Fruit fly (Drosophila melanogaster) whole organism, embryonic: ENCODE measurements around the gene CG11596.

Source experiments
- Antp ChIP-seq: fragments of 200-800 bp; sonication (Bioruptor generic); optimal IDR thresholded peaks from 3 replicates; lab custom pipeline; 2016; ENCODE audit warnings: missing biosample characterization, missing genetic modification characterization
- B-H1 ChIP-seq: fragments of 200-800 bp; sonication (Bioruptor generic); IDR thresholded peaks from 3 replicates; pipeline ENCODE4 v1.3.6; 2022; ENCODE audit warnings: missing biosample characterization, missing genetic modification characterization
- CG11696 ChIP-seq: fragments of 200-800 bp; sonication (Bioruptor generic); IDR thresholded peaks from 2 replicates; pipeline ENCODE4 v1.3.6; 2022; ENCODE audit warnings: missing biosample characterization, missing genetic modification characterization
- CG12155 ChIP-seq: fragments of 200-800 bp; sonication (Bioruptor generic); optimal IDR thresholded peaks from 3 replicates; lab custom pipeline; 2016; ENCODE audit warnings: missing biosample characterization, missing genetic modification characterization
- CG12219 ChIP-seq: fragments of 200-800 bp; sonication (Bioruptor generic); optimal IDR thresholded peaks from 3 replicates; lab custom pipeline; 2018; ENCODE audit warnings: missing biosample characterization, mild to moderate bottlenecking, missing genetic modification characterization
- CG12769 ChIP-seq: fragments of 200-800 bp; sonication (Bioruptor generic); optimal IDR thresholded peaks from 2 replicates; lab custom pipeline; 2019; ENCODE audit warnings: missing biosample characterization, mild to moderate bottlenecking, missing genetic modification characterization, moderate library complexity
- CG13775 ChIP-seq: fragments of 200-800 bp; sonication (Bioruptor generic); optimal IDR thresholded peaks from 3 replicates; lab custom pipeline; 2017; ENCODE audit warnings: missing biosample characterization, mild to moderate bottlenecking, missing genetic modification characterization
- CG1602 ChIP-seq: fragments of 200-800 bp; sonication (Bioruptor generic); optimal IDR thresholded peaks from 3 replicates; lab custom pipeline; 2016; ENCODE audit warnings: missing biosample characterization, missing genetic modification characterization
- CG16813 ChIP-seq: fragments of 200-800 bp; sonication (Bioruptor generic); IDR thresholded peaks from 3 replicates; pipeline ENCODE4 v1.3.6; 2022; ENCODE audit warnings: missing biosample characterization, missing genetic modification characterization; ENCODE audit not compliant: partially characterized antibody
- CG17186 ChIP-seq: fragments of 200-800 bp; sonication (Bioruptor generic); optimal IDR thresholded peaks from 3 replicates; lab custom pipeline; 2017; ENCODE audit warnings: missing biosample characterization, missing genetic modification reagents, missing genetic modification characterization
- CG17612 ChIP-seq: fragments of 200-800 bp; sonication (Bioruptor generic); IDR thresholded peaks from 2 replicates; pipeline ENCODE4 v1.3.6; 2022; ENCODE audit warnings: missing biosample characterization, missing genetic modification characterization
- CG18011 ChIP-seq: fragments of 200-800 bp; sonication (Bioruptor generic); optimal IDR thresholded peaks from 2 replicates; lab custom pipeline; 2017; ENCODE audit warnings: missing biosample characterization, missing genetic modification characterization, mild to moderate bottlenecking, moderate library complexity, missing genotype
- CG2889 ChIP-seq: fragments of 200-800 bp; sonication (Bioruptor generic); IDR thresholded peaks from 3 replicates; pipeline ENCODE4 v1.3.6; 2022; ENCODE audit warnings: missing biosample characterization, missing genetic modification characterization
- CG3726 ChIP-seq: fragments of 200-800 bp; sonication (Bioruptor generic); IDR thresholded peaks from 3 replicates; pipeline ENCODE4, ENCODE4 v1.3.6; 2022; ENCODE audit warnings: missing biosample characterization, missing genetic modification characterization
- CG4730 ChIP-seq: fragments of 200-800 bp; sonication (Bioruptor generic); IDR thresholded peaks from 2 replicates; pipeline ENCODE4 v1.3.6; 2022; ENCODE audit warnings: missing biosample characterization, missing genetic modification characterization
- CG6654 ChIP-seq: fragments of 200-800 bp; sonication (Bioruptor generic); optimal IDR thresholded peaks from 2 replicates; lab custom pipeline; 2017; ENCODE audit warnings: missing biosample characterization, mild to moderate bottlenecking, missing genetic modification characterization
- CG8281 ChIP-seq: fragments of 200-800 bp; sonication (Bioruptor generic); optimal IDR thresholded peaks from 2 replicates; lab custom pipeline; 2018; ENCODE audit warnings: missing biosample characterization, mild to moderate bottlenecking, missing genetic modification characterization, moderate library complexity
- CG8388 ChIP-seq: fragments of 200-800 bp; sonication (Bioruptor generic); optimal IDR thresholded peaks from 2 replicates; lab custom pipeline; 2019; ENCODE audit warnings: missing biosample characterization, mild to moderate bottlenecking, missing genetic modification characterization, moderate library complexity
- CG9876 ChIP-seq: fragments of 200-800 bp; sonication (Bioruptor generic); optimal IDR thresholded peaks from 2 replicates; lab custom pipeline; 2016; ENCODE audit warnings: missing biosample characterization, missing genetic modification characterization
- Dbx ChIP-seq: fragments of 200-800 bp; sonication (Bioruptor generic); IDR thresholded peaks from 3 replicates; pipeline ENCODE4 v1.3.6; 2022; ENCODE audit warnings: missing biosample characterization, missing genetic modification characterization
- Dek ChIP-seq: fragments of 200-800 bp; sonication (Bioruptor generic); optimal IDR thresholded peaks from 3 replicates; lab custom pipeline; 2019; ENCODE audit warnings: missing biosample characterization, mild to moderate bottlenecking, missing genetic modification characterization, moderate library complexity
- Dip2 ChIP-seq: fragments of 200-800 bp; sonication (Bioruptor generic); IDR thresholded peaks from 2 replicates; pipeline ENCODE4 v1.3.6; 2022; ENCODE audit warnings: missing biosample characterization, missing genetic modification characterization
- GATAe ChIP-seq: fragments of 200-800 bp; sonication (Bioruptor generic); conservative IDR thresholded peaks from 2 replicates; pipeline ENCODE4 v1.3.6; 2022; ENCODE audit warnings: missing biosample characterization, missing genetic modification characterization
- Hsf ChIP-seq: fragments of 200-800 bp; sonication (Bioruptor generic); optimal IDR thresholded peaks from 3 replicates; lab custom pipeline; 2016; ENCODE audit warnings: missing biosample characterization, missing genetic modification characterization
- Lpt ChIP-seq: fragments of >200 bp; optimal IDR thresholded peaks from 2 replicates; lab custom pipeline; 2018; ENCODE audit warnings: missing biosample characterization, missing genetic modification characterization
- MESR4 ChIP-seq: fragments of 200-800 bp; sonication (Bioruptor generic); optimal IDR thresholded peaks from 2 replicates; lab custom pipeline; 2018; ENCODE audit warnings: missing biosample characterization, mild to moderate bottlenecking, missing genetic modification characterization, moderate library complexity
- MTF-1 ChIP-seq: fragments of 200-800 bp; sonication (Bioruptor generic); optimal IDR thresholded peaks from 2 replicates; lab custom pipeline; 2018; ENCODE audit warnings: missing biosample characterization, mild to moderate bottlenecking, missing genetic modification characterization, borderline replicate concordance
- NK7.1 ChIP-seq: fragments of 200-800 bp; sonication (Bioruptor generic); optimal IDR thresholded peaks from 3 replicates; lab custom pipeline; 2016; ENCODE audit warnings: missing biosample characterization, missing genetic modification characterization
- Neu2 ChIP-seq: fragments of 200-800 bp; sonication (Bioruptor generic); optimal IDR thresholded peaks from 3 replicates; lab custom pipeline; 2016; ENCODE audit warnings: missing biosample characterization, missing genetic modification characterization, borderline replicate concordance
- Poxn ChIP-seq: fragments of 200-800 bp; sonication (Bioruptor generic); IDR thresholded peaks from 2 replicates; pipeline ENCODE4 v1.3.6; 2022; ENCODE audit warnings: missing biosample characterization, missing genetic modification characterization
- Side ChIP-seq: fragments of 200-800 bp; sonication (Bioruptor generic); optimal IDR thresholded peaks from 2 replicates; lab custom pipeline; 2016; ENCODE audit warnings: missing biosample characterization, missing genetic modification characterization
- ab ChIP-seq: fragments of 200-800 bp; sonication (Bioruptor generic); optimal IDR thresholded peaks from 2 replicates; lab custom pipeline; 2016; ENCODE audit warnings: missing biosample characterization, missing genetic modification characterization
- aop ChIP-seq: fragments of 200-800 bp; sonication (Bioruptor generic); IDR thresholded peaks from 2 replicates; pipeline ENCODE4 v1.3.6; 2022; ENCODE audit warnings: missing biosample characterization, missing genetic modification characterization
- ara ChIP-seq: fragments of 200-800 bp; sonication (Bioruptor generic); IDR thresholded peaks from 2 replicates; pipeline ENCODE4 v1.3.6; 2022; ENCODE audit warnings: missing biosample characterization, missing genetic modification characterization
- ato ChIP-seq: fragments of 200-800 bp; sonication (Bioruptor generic); IDR thresholded peaks from 2 replicates; pipeline ENCODE4 v1.3.6; 2022; ENCODE audit warnings: missing biosample characterization, missing genetic modification characterization; ENCODE audit not compliant: partially characterized antibody
- bsh ChIP-seq, 2 experiments: fragments of 200-800 bp; sonication (Bioruptor generic); optimal IDR thresholded peaks; 2 replicates each; lab custom pipeline; 2017 to 2018; ENCODE audit warnings: mild to moderate bottlenecking in 2 of 2, missing biosample characterization in 2 of 2, missing genetic modification characterization in 2 of 2, moderate library complexity in 1 of 2
- chn ChIP-seq: fragments of 200-800 bp; sonication (Bioruptor generic); optimal IDR thresholded peaks from 2 replicates; lab custom pipeline; 2016; ENCODE audit warnings: missing biosample characterization, missing genetic modification characterization
- croc ChIP-seq: fragments of 200-800 bp; sonication (Bioruptor generic); conservative IDR thresholded peaks from 3 replicates; pipeline ENCODE4 v1.3.6; 2022; ENCODE audit warnings: missing biosample characterization, missing genetic modification characterization
- exex ChIP-seq: fragments of 200-800 bp; sonication (Bioruptor generic); optimal IDR thresholded peaks from 4 replicates; lab custom pipeline; 2018; ENCODE audit warnings: missing biosample characterization, mild to moderate bottlenecking, missing genetic modification characterization, moderate library complexity
- fd102C ChIP-seq: fragments of 200-800 bp; sonication (Bioruptor generic); optimal IDR thresholded peaks from 2 replicates; lab custom pipeline; 2018; ENCODE audit warnings: missing biosample characterization, mild to moderate bottlenecking, missing genetic modification characterization, moderate library complexity
- ftz-f1 ChIP-seq: fragments of 200-800 bp; sonication (Bioruptor generic); optimal IDR thresholded peaks from 2 replicates; lab custom pipeline; 2016; ENCODE audit warnings: missing biosample characterization, missing genetic modification characterization
- fu2 ChIP-seq: fragments of 200-800 bp; sonication (Bioruptor generic); optimal IDR thresholded peaks from 2 replicates; lab custom pipeline; 2016; ENCODE audit warnings: missing biosample characterization, missing genetic modification characterization
- ken ChIP-seq: fragments of 200-800 bp; sonication (Bioruptor generic); IDR thresholded peaks from 3 replicates; pipeline ENCODE4 v1.3.6; 2022; ENCODE audit warnings: missing biosample characterization, missing genetic modification characterization
- pnt ChIP-seq: fragments of 200-800 bp; sonication (Bioruptor generic); optimal IDR thresholded peaks from 3 replicates; lab custom pipeline; 2016; ENCODE audit warnings: missing biosample characterization, missing genetic modification characterization
- salm ChIP-seq: fragments of 200-800 bp; sonication (Bioruptor generic); optimal IDR thresholded peaks from 2 replicates; lab custom pipeline; 2018; ENCODE audit warnings: missing biosample characterization, mild to moderate bottlenecking, missing genetic modification characterization
- ssp ChIP-seq: fragments of 200-800 bp; sonication (Bioruptor generic); IDR thresholded peaks from 2 replicates; pipeline ENCODE4 v1.3.6; 2022; ENCODE audit warnings: missing biosample characterization, missing genetic modification characterization
- tin ChIP-seq: fragments of 200-800 bp; sonication (Bioruptor generic); optimal IDR thresholded peaks from 3 replicates; lab custom pipeline; 2016; ENCODE audit warnings: missing biosample characterization, missing genetic modification characterization
- ttk ChIP-seq: fragments of 200-800 bp; sonication (Bioruptor generic); IDR thresholded peaks from 2 replicates; pipeline ENCODE4 v2.1.2; 2022; ENCODE audit warnings: missing biosample characterization, missing genetic modification characterization
- vnd ChIP-seq: fragments of 200-800 bp; sonication (Bioruptor generic); IDR thresholded peaks from 3 replicates; pipeline ENCODE4 v1.3.6; 2022; ENCODE audit warnings: missing biosample characterization, missing genetic modification characterization; ENCODE audit not compliant: partially characterized antibody
- wdn ChIP-seq: fragments of 200-800 bp; sonication (Bioruptor generic); IDR thresholded peaks from 2 replicates; pipeline ENCODE4 v1.3.6; 2022; ENCODE audit warnings: missing biosample characterization, missing genetic modification characterization

CG11596 gene

DNA sequence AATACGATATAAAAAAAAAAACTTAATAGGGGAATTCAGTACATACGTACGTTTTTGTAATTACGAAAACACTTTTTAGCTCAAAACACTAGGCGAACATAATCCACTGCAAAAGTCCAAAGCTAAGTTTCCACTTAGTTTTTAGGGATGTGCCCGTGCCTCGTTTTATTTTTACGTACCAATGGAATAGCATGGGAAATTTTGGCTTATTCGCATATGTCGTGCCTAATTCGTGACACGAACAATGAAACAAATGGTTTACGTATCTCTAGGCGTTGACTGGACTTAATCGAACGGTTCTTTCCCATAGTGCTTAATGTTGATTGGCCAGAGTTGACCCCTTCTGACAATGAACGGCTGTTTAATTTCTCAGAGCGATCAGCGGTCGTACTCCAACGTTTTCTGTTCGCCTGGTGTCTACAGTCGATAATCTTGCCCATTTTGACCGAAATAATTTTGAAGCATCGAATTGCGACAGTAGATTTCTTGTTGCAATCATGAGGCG lies 47.8 kb upstream of the CG11596 start, which contains the start of gene CG14818 (continued):
- peak; percentile 57 for TF ChIP-seq CG13775
- peak; percentile 84 for TF ChIP-seq vnd (GFP tag; lab: Robert Waterston, UW)
- peak; percentile 29 for TF ChIP-seq Dek
- TF ChIP-seq ttk (GFP tag; lab: Robert Waterston, UW): 0 out of 2 replicates have a peak, but pooled peaks have one; percentile 19
- no peak for TF ChIP-seq Neu2
- no peak for TF ChIP-seq CG12769
- no peak for TF ChIP-seq Poxn (GFP tag; lab: Robert Waterston, UW)
- TF ChIP-seq fu2 (GFP tag; lab: Kevin White, UChicago): peak; percentile 63
- TF ChIP-seq aop (GFP tag; lab: Robert Waterston, UW): no peak
- no peak for TF ChIP-seq exex (tag; lab: Kevin White, UChicago)
- TF ChIP-seq CG12155: peak; percentile 65
- peak; percentile 76 for TF ChIP-seq Antp (GFP tag; lab: Kevin White, UChicago)
- no peak for TF ChIP-seq CG18011 (GFP tag; lab: Kevin White, UChicago)
- TF ChIP-seq CG12219 (GFP tag; lab: Kevin White, UChicago): peak; percentile 38
- peak; percentile 32 for TF ChIP-seq CG8388 (GFP tag; lab: Kevin White, UChicago)
- TF ChIP-seq CG17612: 0 out of 2 replicates have a peak, but pooled peaks have one; percentile 17
- no peak for TF ChIP-seq CG2889
- peak; percentile 88 for TF ChIP-seq CG16813 (GFP tag; lab: Robert Waterston, UW)
- peak; percentile 65 for TF ChIP-seq ssp
- peak; percentile 49 for TF ChIP-seq Hsf
- peak; percentile 29; the same call in 2 of the 3 replicates for TF ChIP-seq croc
- peak; percentile 59 for TF ChIP-seq CG1602 (GFP tag; lab: Kevin White, UChicago)
- peak; percentile 28; the same call in 1 of the 3 replicates for TF ChIP-seq B-H1 (GFP tag; lab: Robert Waterston, UW)
- TF ChIP-seq salm (tag; lab: Kevin White, UChicago): no peak
- TF ChIP-seq CG4730 (GFP tag; lab: Robert Waterston, UW): peak; percentile 26; the same call in 1 of the 2 replicates
- TF ChIP-seq ara (GFP tag; lab: Robert Waterston, UW): peak; percentile 29; the same call in 1 of the 2 replicates
- TF ChIP-seq CG6654 (GFP tag; lab: Kevin White, UChicago): peak; percentile 17
- no peak for TF ChIP-seq CG8281 (tag; lab: Kevin White, UChicago)
- TF ChIP-seq MTF-1 (GFP tag; lab: Kevin White, UChicago): no peak
- TF ChIP-seq MESR4: no peak
- TF ChIP-seq Dbx (GFP tag; lab: Robert Waterston, UW): peak; percentile 72
- peak; percentile 27 for TF ChIP-seq NK7.1
- TF ChIP-seq wdn (GFP tag; lab: Robert Waterston, UW): no peak
- no peak for TF ChIP-seq Dip2 (GFP tag; lab: Robert Waterston, UW)
- peak; percentile 46; the same call in 1 of the 2 replicates for TF ChIP-seq ato (GFP tag; lab: Robert Waterston, UW)
- peak in 1 of 2 experiments; percentile 62 for TF ChIP-seq bsh (GFP tag; optimal IDR thresholded peaks at IDR 0.05; lab: Kevin White, UChicago)
- peak; percentile 53 for TF ChIP-seq chn (GFP tag; lab: Kevin White, UChicago)
- TF ChIP-seq CG3726 (GFP tag; lab: Robert Waterston, UW): no peak
- TF ChIP-seq pnt (GFP tag; lab: Kevin White, UChicago): peak; percentile 56
- TF ChIP-seq tin (GFP tag; lab: Kevin White, UChicago): peak; percentile 49
- TF ChIP-seq ken (GFP tag; lab: Robert Waterston, UW): peak; percentile 67; the same call in 2 of the 3 replicates
- TF ChIP-seq ftz-f1 (GFP tag; lab: Kevin White, UChicago): no peak
- TF ChIP-seq CG17186 (GFP tag; lab: Kevin White, UChicago): no peak
- no peak for TF ChIP-seq GATAe (GFP tag; lab: Robert Waterston, UW)
- peak; percentile 63 for TF ChIP-seq Side (GFP tag; lab: Kevin White, UChicago)
- TF ChIP-seq CG11696 (GFP tag; lab: Robert Waterston, UW): no peak
- no peak for TF ChIP-seq Lpt (GFP tag; lab: Kevin White, UChicago)
- no peak for TF ChIP-seq fd102C
- peak; percentile 51 for TF ChIP-seq CG9876 (GFP tag; lab: Kevin White, UChicago)
- TF ChIP-seq ab: peak; percentile 53
